2 worm cellular contexts compared by ENCODE assay signal in genomic region chrX:9622609-9623008, ce11.
TF ChIP-seq lines count a peak whose summit lies in the region.

No protein-coding gene starts in this region.

TF ChIP-seq in whole organism, L1 larva, 84 proteins besides CTCF, POLR2A, EP300 and RAD21 (continued from another document):
- peak in 1 of 2 experiments; percentile 39 for TF ChIP-seq lin-35 (GFP tag; optimal IDR thresholded peaks at IDR 0.05; lab: Kevin White, UChicago)
- no peak for TF ChIP-seq pqm-1 (tag; optimal IDR thresholded peaks at IDR 0.05; lab: Kevin White, UChicago)
- TF ChIP-seq aly-2 (tag; optimal IDR thresholded peaks at IDR 0.05; lab: Kevin White, UChicago): no peak
- no peak for TF ChIP-seq C04F5.9 (tag; optimal IDR thresholded peaks at IDR 0.05; lab: Kevin White, UChicago)
- no peak for TF ChIP-seq lir-3 (tag; optimal IDR thresholded peaks at IDR 0.05; lab: Kevin White, UChicago; ENCODE audit: poor library complexity)
- no peak for TF ChIP-seq unc-130 (tag; optimal IDR thresholded peaks at IDR 0.05; lab: Kevin White, UChicago)
- no peak for TF ChIP-seq unc-98 (GFP tag; IDR thresholded peaks at IDR 0.05; lab: Robert Waterston, UW)
- no peak for TF ChIP-seq hpl-2 (GFP tag; optimal IDR thresholded peaks at IDR 0.05; lab: Kevin White, UChicago)
- no peak for TF ChIP-seq lsy-2 (tag; optimal IDR thresholded peaks at IDR 0.05; lab: Kevin White, UChicago)
- no peak for TF ChIP-seq dsc-1 (tag; optimal IDR thresholded peaks at IDR 0.05; lab: Kevin White, UChicago)
- TF ChIP-seq ztf-11 (tag; optimal IDR thresholded peaks at IDR 0.05; lab: Kevin White, UChicago): no peak
- TF ChIP-seq nhr-85 (tag; lab: Kevin White, UChicago): no peak
- no peak for TF ChIP-seq unc-30 (tag; optimal IDR thresholded peaks at IDR 0.05; lab: Kevin White, UChicago)
- no peak for TF ChIP-seq lin-15B (tag; optimal IDR thresholded peaks at IDR 0.05; lab: Kevin White, UChicago)
- no peak for TF ChIP-seq fkh-10 (GFP tag; optimal IDR thresholded peaks at IDR 0.05; lab: Kevin White, UChicago)
- no peak for TF ChIP-seq ztf-4 (tag; optimal IDR thresholded peaks at IDR 0.05; lab: Kevin White, UChicago)
- TF ChIP-seq pax-3 (tag; optimal IDR thresholded peaks at IDR 0.05; lab: Kevin White, UChicago): no peak
- no peak for TF ChIP-seq sptf-1 (tag; optimal IDR thresholded peaks at IDR 0.05; lab: Kevin White, UChicago)
- no peak for TF ChIP-seq unc-62 (GFP tag; optimal IDR thresholded peaks at IDR 0.05; lab: Kevin White, UChicago)
- TF ChIP-seq zag-1 (tag; optimal IDR thresholded peaks at IDR 0.05; lab: Kevin White, UChicago): no peak
- TF ChIP-seq nhr-71 (tag; optimal IDR thresholded peaks at IDR 0.05; lab: Kevin White, UChicago): peak; percentile 6
- peak; percentile 27 for TF ChIP-seq snu-23 (GFP tag; optimal IDR thresholded peaks at IDR 0.05; lab: Kevin White, UChicago)
- TF ChIP-seq ceh-63 (GFP tag; optimal IDR thresholded peaks at IDR 0.05; lab: Kevin White, UChicago): no peak
- TF ChIP-seq nhr-84 (tag; optimal IDR thresholded peaks at IDR 0.05; lab: Kevin White, UChicago): no peak
- TF ChIP-seq nhr-47 (tag; optimal IDR thresholded peaks at IDR 0.05; lab: Kevin White, UChicago): peak; percentile 39
- TF ChIP-seq sox-4 (tag; optimal IDR thresholded peaks at IDR 0.05; lab: Kevin White, UChicago): no peak
- no peak for TF ChIP-seq F16B12.6 (tag; optimal IDR thresholded peaks at IDR 0.05; lab: Kevin White, UChicago)

TF ChIP-seq in whole organism, young adult, 124 proteins besides CTCF, POLR2A, EP300 and RAD21 (continued from another document):
- TF ChIP-seq ets-4 (GFP tag; optimal IDR thresholded peaks at IDR 0.05; lab: Kevin White, UChicago) (peak; percentile 43), xnd-1 (tag; optimal IDR thresholded peaks at IDR 0.05; lab: Kevin White, UChicago) (no peak), F33H1.4 (GFP tag; IDR thresholded peaks at IDR 0.05; lab: Robert Waterston, UW) (no peak), F39B2.1 (GFP tag; IDR thresholded peaks at IDR 0.05; lab: Robert Waterston, UW) (no peak), tbp1 (GFP tag; optimal IDR thresholded peaks at IDR 0.05; lab: Kevin White, UChicago) (peak; percentile 90), ccch-3 (GFP tag; optimal IDR thresholded peaks at IDR 0.05; lab: Kevin White, UChicago) (no peak), ztf-22 (GFP tag; optimal IDR thresholded peaks at IDR 0.05; lab: Kevin White, UChicago) (no peak), lin-40 (tag; optimal IDR thresholded peaks at IDR 0.05; lab: Kevin White, UChicago) (no peak), rpc-1 (optimal IDR thresholded peaks at IDR 0.05; lab: Kevin White, UChicago) (peak; percentile 95), rpc-1 (tag; optimal IDR thresholded peaks at IDR 0.05; lab: Kevin White, UChicago) (peak; percentile 98), Y53G8AR.9 (GFP tag; conservative IDR thresholded peaks at IDR 0.05; lab: Robert Waterston, UW) (no peak), egl-18 (GFP tag; IDR thresholded peaks at IDR 0.05; lab: Robert Waterston, UW) (0 out of 2 replicates have a peak, but pooled peaks have one; percentile 32), dpff-1 (tag; optimal IDR thresholded peaks at IDR 0.05; lab: Kevin White, UChicago) (peak; percentile 14), sdz-38 (tag; optimal IDR thresholded peaks at IDR 0.05; lab: Kevin White, UChicago) (no peak), T07F8.4 (tag; optimal IDR thresholded peaks at IDR 0.05; lab: Kevin White, UChicago) (peak; percentile 52), madf-6 (GFP tag; IDR thresholded peaks at IDR 0.05; lab: Robert Waterston, UW) (peak; percentile 48; the same call in 1 of the 2 replicates), sptf-2 (GFP tag; optimal IDR thresholded peaks at IDR 0.05; lab: Kevin White, UChicago) (peak; percentile 52), gei-17 (GFP tag; optimal IDR thresholded peaks at IDR 0.05; lab: Kevin White, UChicago) (no peak), ceh-79 (tag; optimal IDR thresholded peaks at IDR 0.05; lab: Kevin White, UChicago) (peak; percentile 42), attf-3 (GFP tag; conservative IDR thresholded peaks at IDR 0.05; lab: Robert Waterston, UW) (no peak), attf-5 (GFP tag; optimal IDR thresholded peaks at IDR 0.05; lab: Kevin White, UChicago) (peak; percentile 39), zfh-2 (GFP tag; conservative IDR thresholded peaks at IDR 0.05; lab: Robert Waterston, UW) (no peak), F52B5.7 (tag; optimal IDR thresholded peaks at IDR 0.05; lab: Kevin White, UChicago) (no peak), nhr-90 (tag; optimal IDR thresholded peaks at IDR 0.05; lab: Kevin White, UChicago) (peak; percentile 72), aptf-2 (GFP tag; conservative IDR thresholded peaks at IDR 0.05; lab: Robert Waterston, UW) (0 out of 2 replicates have a peak, but pooled peaks have one; percentile 12), pha-4 (tag; optimal IDR thresholded peaks at IDR 0.05; lab: Kevin White, UChicago) (no peak), F49E8.2 (tag; optimal IDR thresholded peaks at IDR 0.05; lab: Kevin White, UChicago; ENCODE audit: insufficient read depth) (peak; percentile 12), lin-26 (GFP tag; IDR thresholded peaks at IDR 0.05; lab: Robert Waterston, UW) (peak; percentile 94), Y53F4B.3 (GFP tag; IDR thresholded peaks at IDR 0.05; lab: Robert Waterston, UW) (no peak), ztf-28 (GFP tag; IDR thresholded peaks at IDR 0.05; lab: Robert Waterston, UW) (peak; percentile 62; the same call in 1 of the 2 replicates), D2030.7 (GFP tag; IDR thresholded peaks at IDR 0.05; lab: Robert Waterston, UW) (peak; percentile 70), K11D2.4 (GFP tag; IDR thresholded peaks at IDR 0.05; lab: Robert Waterston, UW) (no peak), nhr-27 (tag; optimal IDR thresholded peaks at IDR 0.05; lab: Kevin White, UChicago) (peak; percentile 40), fkh-3 (tag; optimal IDR thresholded peaks at IDR 0.05; lab: Kevin White, UChicago) (peak; percentile 68), ama-1 (optimal IDR thresholded peaks at IDR 0.05; lab: Kevin White, UChicago) (no peak), ama-1 (GFP tag; optimal IDR thresholded peaks at IDR 0.05; lab: Kevin White, UChicago) (peak in 1 of 2 experiments; percentile 82), ztf-3 (GFP tag; optimal IDR thresholded peaks at IDR 0.05; lab: Kevin White, UChicago) (peak; percentile 6), hsf-1 (GFP tag; IDR thresholded peaks at IDR 0.05; lab: Robert Waterston, UW) (no peak), lsy-27 (tag; optimal IDR thresholded peaks at IDR 0.05; lab: Kevin White, UChicago; ENCODE audit: borderline replicate concordance, insufficient read depth) (no peak), athp-1 (tag; optimal IDR thresholded peaks at IDR 0.05; lab: Kevin White, UChicago) (peak; percentile 29), K12H6.12 (tag; optimal IDR thresholded peaks at IDR 0.05; lab: Kevin White, UChicago) (peak; percentile 5), ceh-100 (GFP tag; IDR thresholded peaks at IDR 0.05; lab: Robert Waterston, UW) (0 out of 2 replicates have a peak, but pooled peaks have one; percentile 9), let-526 (GFP tag; IDR thresholded peaks at IDR 0.05; lab: Robert Waterston, UW) (no peak), atf-7 (tag; optimal IDR thresholded peaks at IDR 0.05; lab: Kevin White, UChicago) (peak; percentile 74), F57A8.1 (GFP tag; optimal IDR thresholded peaks at IDR 0.05; lab: Kevin White, UChicago) (no peak), madf-3 (GFP tag; IDR thresholded peaks at IDR 0.05; lab: Robert Waterston, UW) (no peak), mel-28 (tag; optimal IDR thresholded peaks at IDR 0.05; lab: Kevin White, UChicago; ENCODE audit: borderline replicate concordance) (no peak), nfya-1 (tag; optimal IDR thresholded peaks at IDR 0.05; lab: Kevin White, UChicago; ENCODE audit: borderline replicate concordance, insufficient read depth) (no peak), ztf-25 (GFP tag; IDR thresholded peaks at IDR 0.05; lab: Robert Waterston, UW) (peak; percentile 64; the same call in 1 of the 2 replicates), nhr-120 (GFP tag; IDR thresholded peaks at IDR 0.05; lab: Robert Waterston, UW) (no peak), hrde-1 (tag; optimal IDR thresholded peaks at IDR 0.05; lab: Kevin White, UChicago; ENCODE audit: borderline replicate concordance) (peak; percentile 81), unc-62 (GFP tag; optimal IDR thresholded peaks at IDR 0.05; lab: Kevin White, UChicago) (no peak), ceh-91 (GFP tag; IDR thresholded peaks at IDR 0.05; lab: Robert Waterston, UW) (no peak), bed-1 (GFP tag; IDR thresholded peaks at IDR 0.05; lab: Robert Waterston, UW) (no peak), mcd-1 (GFP tag; IDR thresholded peaks at IDR 0.05; lab: Robert Waterston, UW) (no peak; the same call in 1 of the 2 replicates), efl-1 (GFP tag; optimal IDR thresholded peaks at IDR 0.05; lab: Kevin White, UChicago) (no peak), B0261.1 (tag; optimal IDR thresholded peaks at IDR 0.05; lab: Kevin White, UChicago) (peak; percentile 78), him-1 (tag; optimal IDR thresholded peaks at IDR 0.05; lab: Kevin White, UChicago) (peak; percentile 89), unc-130 (GFP tag; optimal IDR thresholded peaks at IDR 0.05; lab: Kevin White, UChicago) (no peak), snpc-4 (GFP tag; optimal IDR thresholded peaks at IDR 0.05; lab: Kevin White, UChicago) (peak; percentile 78), snpc-4 (tag; optimal IDR thresholded peaks at IDR 0.05; lab: Kevin White, UChicago) (no peak), aptf-3 (GFP tag; IDR thresholded peaks at IDR 0.05; lab: Robert Waterston, UW) (0 out of 2 replicates have a peak, but pooled peaks have one; percentile 48), madf-8 (GFP tag; conservative IDR thresholded peaks at IDR 0.05; lab: Robert Waterston, UW) (no peak), cebp-1 (GFP tag; IDR thresholded peaks at IDR 0.05; lab: Robert Waterston, UW) (0 out of 2 replicates have a peak, but pooled peaks have one; percentile 26), cebp-1 (tag; optimal IDR thresholded peaks at IDR 0.05; lab: Kevin White, UChicago) (no peak), lin-35 (GFP tag; optimal IDR thresholded peaks at IDR 0.05; lab: Kevin White, UChicago) (peak in 1 of 3 experiments; percentile 43), tbx-9 (tag; optimal IDR thresholded peaks at IDR 0.05; lab: Kevin White, UChicago; ENCODE audit: borderline replicate concordance) (no peak), nfyb-1 (GFP tag; IDR thresholded peaks at IDR 0.05; lab: Robert Waterston, UW) (no peak; the same call in none of the 2 replicates), mes-4 (tag; optimal IDR thresholded peaks at IDR 0.05; lab: Kevin White, UChicago) (no peak), ztf-18 (tag; optimal IDR thresholded peaks at IDR 0.05; lab: Kevin White, UChicago) (peak; percentile 70), ekl-4 (GFP tag; IDR thresholded peaks at IDR 0.05; lab: Robert Waterston, UW) (0 out of 2 replicates have a peak, but pooled peaks have one; percentile 40), pbrm-1 (GFP tag; IDR thresholded peaks at IDR 0.05; lab: Robert Waterston, UW) (peak; percentile 72), T26A5.8 (tag; optimal IDR thresholded peaks at IDR 0.05; lab: Kevin White, UChicago) (peak; percentile 19), hlh-12 (tag; optimal IDR thresholded peaks at IDR 0.05; lab: Kevin White, UChicago) (peak; percentile 4), lag-1 (GFP tag; IDR thresholded peaks at IDR 0.05; lab: Robert Waterston, UW) (no peak), Y56A3A.18 (GFP tag; IDR thresholded peaks at IDR 0.05; lab: Robert Waterston, UW) (peak; percentile 81), snpc-3.4 (tag; optimal IDR thresholded peaks at IDR 0.05; lab: Kevin White, UChicago) (peak; percentile 83), tlf-1 (GFP tag; optimal IDR thresholded peaks at IDR 0.05; lab: Kevin White, UChicago) (peak; percentile 29), cebp-2 (GFP tag; IDR thresholded peaks at IDR 0.05; lab: Robert Waterston, UW) (0 out of 2 replicates have a peak, but pooled peaks have one; percentile 56), rcor-1 (GFP tag; IDR thresholded peaks at IDR 0.05; lab: Robert Waterston, UW) (peak; percentile 41; the same call in 1 of the 2 replicates), egrh-3 (GFP tag; IDR thresholded peaks at IDR 0.05; lab: Robert Waterston, UW) (peak; percentile 27; the same call in 1 of the 2 replicates)
